Fruit fly (Drosophila melanogaster) whole organism, wandering third instar larva: ENCODE results near the gene CG15423.
A peak's percentile ranks its signal among the peaks of the same experiment; 100 is the strongest.

Source experiments
- Sp1 ChIP-seq: fragments of 200-800 bp; sonication (Bioruptor generic); optimal IDR thresholded peaks from 3 replicates; lab custom pipeline; 2019; ENCODE audit warnings: missing biosample characterization, mild to moderate bottlenecking, missing genetic modification characterization, moderate library complexity
- lola ChIP-seq: fragments of >200 bp; optimal IDR thresholded peaks from 2 replicates; lab custom pipeline; 2017; ENCODE audit warnings: missing biosample characterization, missing genetic modification characterization

dm6 chr2L:4030236-4030943 is 24.5 kb downstream of the CG15423 start:
- TF ChIP-seq lola (GFP tag; lab: Kevin White, UChicago) (no peak), Sp1 (GFP tag; lab: Kevin White, UChicago) (peak; percentile 33)
